Worm (Caenorhabditis elegans): Measurements from ENCODE around the gene gfat-2.

Gene gfat-2

DNA sequence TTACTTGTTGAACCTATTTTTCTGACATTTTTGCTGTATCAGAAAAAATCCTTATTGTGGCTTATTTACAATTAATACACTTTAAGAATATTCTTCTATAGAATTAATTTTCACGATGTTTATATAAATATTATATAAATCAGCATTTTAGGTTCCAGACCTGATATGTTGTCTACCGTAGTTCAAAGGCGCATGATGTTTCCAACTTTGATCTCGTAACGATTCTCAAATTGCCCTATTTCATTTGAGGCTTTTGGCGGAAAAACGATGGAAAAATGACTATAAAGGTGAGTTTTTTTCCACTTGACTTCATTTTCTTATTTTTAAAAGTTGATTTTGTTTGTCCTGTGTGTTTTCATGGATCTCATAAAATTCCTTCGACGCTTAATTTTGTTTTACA, at the start of gene gfat-2:
TSS of gene gfat-2 (plus strand) at position 145 of the 400 bp plus-strand sequence.
- TF ChIP-seq med-1 (GFP tag; optimal IDR thresholded peaks at IDR 0.05; ENCODE audit: insufficient read depth) (no peak), flt-1 (GFP tag; IDR thresholded peaks at IDR 0.05) (no peak), cog-1 (tag; optimal IDR thresholded peaks at IDR 0.05) (no peak), tab-1 (GFP tag; IDR thresholded peaks at IDR 0.05) (no peak), klf-2 (GFP tag; conservative IDR thresholded peaks at IDR 0.05) (no peak), T22C8.4 (GFP tag; IDR thresholded peaks at IDR 0.05) (no peak), ref-1 (GFP tag; conservative IDR thresholded peaks at IDR 0.05) (no peak), ztf-23 (GFP tag; IDR thresholded peaks at IDR 0.05) (no peak), ztf-29 (GFP tag; IDR thresholded peaks at IDR 0.05) (no peak)

DNA sequence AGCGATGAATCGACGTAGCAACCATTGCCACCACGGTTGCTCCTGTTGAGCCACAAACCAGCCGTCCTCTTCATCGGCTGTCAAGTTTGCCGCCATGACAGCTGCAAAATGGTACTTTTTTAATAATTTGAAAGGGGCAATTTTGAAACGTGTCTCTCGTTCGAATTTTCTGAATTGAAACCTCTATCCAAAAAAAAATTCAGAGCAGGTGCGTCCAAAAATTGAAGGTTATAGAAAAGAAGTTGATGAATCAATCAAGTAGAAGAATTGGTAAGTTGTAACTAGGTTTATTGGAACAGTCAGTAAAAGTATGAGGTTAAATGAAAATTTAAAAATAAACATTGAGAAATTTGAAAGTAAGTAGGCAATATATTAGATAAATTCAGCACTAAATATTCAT, 48.6 kb upstream of the gfat-2 start, which contains the start of gene T01G1.4:
TSS of gene T01G1.4 (minus strand) at position 101 of the 400 bp plus-strand sequence.
- TF ChIP-seq cog-1 (tag; optimal IDR thresholded peaks at IDR 0.05) (no peak), med-1 (GFP tag; optimal IDR thresholded peaks at IDR 0.05; ENCODE audit: insufficient read depth) (no peak), flt-1 (GFP tag; IDR thresholded peaks at IDR 0.05) (no peak)

DNA sequence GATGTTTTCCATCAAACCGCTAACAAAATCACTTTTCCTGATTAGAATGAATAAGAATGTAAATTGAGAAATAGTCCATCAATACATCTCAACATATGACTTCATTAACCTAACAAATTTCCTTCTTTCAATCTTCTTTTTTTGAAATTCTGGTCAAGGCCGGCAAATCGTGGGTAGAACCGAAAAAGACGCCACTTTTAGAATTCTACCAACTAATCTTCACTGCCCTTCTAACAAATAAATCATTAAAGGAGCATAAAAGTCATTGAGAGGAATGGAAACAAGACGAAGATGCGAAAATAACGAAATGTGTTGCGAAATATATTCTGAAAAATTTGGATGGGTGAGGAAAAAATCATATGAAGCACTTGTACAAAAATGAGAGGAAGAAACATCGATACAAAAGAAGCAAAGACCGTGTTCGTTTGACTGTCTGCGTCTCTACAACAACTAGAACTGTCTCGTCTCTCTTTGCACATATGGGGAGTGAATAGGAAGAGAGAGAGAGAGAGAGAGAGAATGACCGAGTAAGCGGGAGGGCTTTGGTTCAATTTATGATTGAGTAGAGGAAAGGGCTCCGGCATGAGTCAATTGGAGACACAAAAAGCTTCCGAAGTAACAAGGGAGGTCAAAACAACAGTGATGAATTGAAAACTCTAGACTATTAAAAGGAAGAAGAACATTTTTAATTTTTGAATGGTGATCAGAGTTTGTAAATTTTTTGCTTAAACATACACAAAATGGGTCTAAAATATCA, 46.0 kb upstream of the gfat-2 start:
- no peak for TF ChIP-seq ztf-23 (GFP tag; IDR thresholded peaks at IDR 0.05)
- no peak for TF ChIP-seq cog-1 (tag; optimal IDR thresholded peaks at IDR 0.05)
- peak; percentile 57; the same call in 1 of the 2 replicates for TF ChIP-seq ztf-29 (GFP tag; IDR thresholded peaks at IDR 0.05)
- TF ChIP-seq med-1 (GFP tag; optimal IDR thresholded peaks at IDR 0.05; ENCODE audit: insufficient read depth), result no peak
- TF ChIP-seq T22C8.4 (GFP tag; IDR thresholded peaks at IDR 0.05), result no peak

DNA sequence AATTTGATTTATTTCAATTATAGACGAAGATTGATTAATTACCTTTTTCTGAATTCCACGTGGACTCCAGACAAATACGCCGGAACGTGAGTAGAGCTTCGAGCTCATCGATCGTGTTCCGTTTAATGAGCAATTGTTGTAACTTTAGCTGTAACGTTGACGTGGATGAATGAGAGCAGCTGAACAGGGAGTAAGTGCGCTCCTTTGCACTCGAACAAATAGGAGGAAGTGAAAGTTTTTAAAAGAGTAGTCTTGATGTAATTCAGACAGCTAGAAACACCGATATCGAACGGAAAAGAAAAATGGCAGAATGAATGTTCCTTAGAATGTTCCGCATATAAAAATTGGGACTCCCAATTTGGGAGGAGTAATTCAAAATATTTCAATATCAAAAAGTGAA, 38.4 kb upstream of the gfat-2 start, which contains the start of gene sec-31:
TSS of gene sec-31 (minus strand) at position 148 of the 400 bp plus-strand sequence.
- TF ChIP-seq ztf-23 (GFP tag; IDR thresholded peaks at IDR 0.05) (no peak), cog-1 (tag; optimal IDR thresholded peaks at IDR 0.05) (no peak), klf-2 (GFP tag; conservative IDR thresholded peaks at IDR 0.05) (no peak), flt-1 (GFP tag; IDR thresholded peaks at IDR 0.05) (no peak), ztf-29 (GFP tag; IDR thresholded peaks at IDR 0.05) (no peak), ref-1 (GFP tag; conservative IDR thresholded peaks at IDR 0.05) (no peak), tab-1 (GFP tag; IDR thresholded peaks at IDR 0.05) (no peak), med-1 (GFP tag; optimal IDR thresholded peaks at IDR 0.05; ENCODE audit: insufficient read depth) (no peak), T22C8.4 (GFP tag; IDR thresholded peaks at IDR 0.05) (no peak)

DNA sequence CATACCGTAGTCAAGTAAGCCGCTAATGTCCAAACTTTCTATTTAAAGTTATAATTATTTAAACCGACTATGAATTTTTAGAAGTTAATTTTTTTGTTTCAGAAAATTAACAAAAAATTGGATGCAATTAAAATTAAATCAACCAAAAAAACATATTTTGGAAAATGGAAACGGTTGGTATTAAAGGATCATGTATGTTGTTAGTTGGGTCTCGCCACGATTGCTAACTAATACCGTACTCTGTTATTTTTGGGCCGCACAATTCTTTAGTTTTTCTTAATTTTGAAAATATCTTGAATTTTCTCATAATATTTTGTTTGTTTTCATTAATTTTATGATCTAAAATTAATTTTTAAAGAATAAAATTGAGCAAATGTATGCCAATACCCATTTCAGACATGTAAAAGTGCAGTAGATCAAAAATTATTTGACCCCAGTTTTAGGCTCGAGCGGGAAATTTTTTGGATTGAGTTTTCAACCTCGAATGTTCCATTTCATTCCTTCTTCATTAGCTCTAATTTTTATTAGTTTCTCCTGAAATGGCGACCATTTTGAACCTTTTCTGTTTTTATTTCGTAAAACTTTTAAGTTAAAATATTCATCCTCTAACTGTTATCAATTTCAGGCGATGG, 37.5 kb upstream of the gfat-2 start, which contains the start of gene cbd-1:
TSS of gene cbd-1 (plus strand) at position 626 of the 632 bp plus-strand sequence.
- TF ChIP-seq ztf-29 (GFP tag; IDR thresholded peaks at IDR 0.05), result no peak
- TF ChIP-seq ztf-23 (GFP tag; IDR thresholded peaks at IDR 0.05), result no peak
- no peak for TF ChIP-seq klf-2 (GFP tag; conservative IDR thresholded peaks at IDR 0.05)
- no peak for TF ChIP-seq ref-1 (GFP tag; conservative IDR thresholded peaks at IDR 0.05)
- TF ChIP-seq tab-1 (GFP tag; IDR thresholded peaks at IDR 0.05), result no peak
- no peak for TF ChIP-seq T22C8.4 (GFP tag; IDR thresholded peaks at IDR 0.05)
- no peak for TF ChIP-seq flt-1 (GFP tag; IDR thresholded peaks at IDR 0.05)
- no peak for TF ChIP-seq cog-1 (tag; optimal IDR thresholded peaks at IDR 0.05)
- TF ChIP-seq med-1 (GFP tag; optimal IDR thresholded peaks at IDR 0.05; ENCODE audit: insufficient read depth), result no peak

DNA sequence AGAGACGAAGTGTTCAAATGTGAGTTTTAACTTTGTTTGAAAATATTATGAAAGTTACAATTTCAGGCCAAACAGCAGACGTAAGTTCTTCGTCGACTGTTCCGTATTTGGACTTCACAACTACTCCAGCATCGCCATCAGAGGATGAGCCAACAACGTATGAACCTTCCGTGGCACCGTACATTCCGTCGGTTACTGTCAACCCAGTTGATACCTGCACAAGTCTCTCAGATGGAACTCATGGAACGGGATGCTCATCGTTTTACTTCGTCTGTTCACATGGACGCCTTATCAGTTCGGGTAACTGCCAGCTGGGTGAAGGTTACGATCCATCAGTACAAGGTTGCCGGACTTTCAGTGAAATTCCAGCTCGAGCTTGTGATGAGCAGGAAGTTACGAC, 34.3 kb upstream of the gfat-2 start:
- TF ChIP-seq cog-1 (tag; optimal IDR thresholded peaks at IDR 0.05) (no peak), flt-1 (GFP tag; IDR thresholded peaks at IDR 0.05) (no peak), ref-1 (GFP tag; conservative IDR thresholded peaks at IDR 0.05) (no peak), klf-2 (GFP tag; conservative IDR thresholded peaks at IDR 0.05) (no peak), ztf-29 (GFP tag; IDR thresholded peaks at IDR 0.05) (no peak), T22C8.4 (GFP tag; IDR thresholded peaks at IDR 0.05) (no peak), tab-1 (GFP tag; IDR thresholded peaks at IDR 0.05) (no peak), ztf-23 (GFP tag; IDR thresholded peaks at IDR 0.05) (no peak)

DNA sequence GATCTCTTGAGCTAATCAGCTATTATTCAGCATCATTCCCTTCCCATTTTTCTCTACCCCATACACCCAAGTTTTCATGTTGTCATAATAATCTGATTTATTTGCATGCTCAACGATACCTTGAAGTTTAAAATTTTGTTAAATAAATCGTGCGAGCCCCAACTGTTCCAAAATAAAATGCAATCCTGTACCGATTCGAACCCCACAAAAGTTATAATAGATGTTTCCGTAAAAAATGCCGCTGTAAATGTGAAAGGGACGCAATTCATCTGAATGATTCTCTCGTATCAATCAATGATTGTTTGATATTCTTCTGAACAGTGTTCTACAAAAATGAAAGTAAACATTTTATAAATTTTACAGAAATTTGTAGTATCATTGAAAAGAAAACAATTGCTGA, 32.6 kb upstream of the gfat-2 start:
- TF ChIP-seq ztf-23 (GFP tag; IDR thresholded peaks at IDR 0.05) (no peak), med-1 (GFP tag; optimal IDR thresholded peaks at IDR 0.05; ENCODE audit: insufficient read depth) (no peak), ztf-29 (GFP tag; IDR thresholded peaks at IDR 0.05) (no peak), T22C8.4 (GFP tag; IDR thresholded peaks at IDR 0.05) (no peak), klf-2 (GFP tag; conservative IDR thresholded peaks at IDR 0.05) (no peak), tab-1 (GFP tag; IDR thresholded peaks at IDR 0.05) (no peak), ref-1 (GFP tag; conservative IDR thresholded peaks at IDR 0.05) (no peak), cog-1 (tag; optimal IDR thresholded peaks at IDR 0.05) (no peak), flt-1 (GFP tag; IDR thresholded peaks at IDR 0.05) (no peak)

DNA sequence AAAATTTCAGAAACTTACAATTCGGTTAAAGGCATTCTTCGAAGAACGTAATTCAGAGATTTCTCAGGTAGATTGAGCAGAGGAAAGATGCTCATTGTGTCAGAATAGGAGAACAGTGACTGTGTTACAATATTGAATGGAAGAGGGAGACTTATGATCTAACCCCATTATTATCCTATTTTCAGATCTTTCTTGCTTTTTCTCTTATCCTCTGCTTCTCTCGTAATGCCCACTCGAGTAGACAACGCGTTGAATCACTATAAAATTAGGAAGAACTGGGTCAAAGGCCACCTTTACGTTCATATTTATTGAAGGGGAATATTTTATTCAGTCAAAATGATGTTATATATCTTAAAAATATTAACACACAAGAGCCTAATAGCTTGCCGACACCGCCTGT, 30.8 kb upstream of the gfat-2 start, which contains the start of gene fbxb-76:
TSS of gene fbxb-76 (minus strand) at position 101 of the 400 bp plus-strand sequence.
- TF ChIP-seq klf-2 (GFP tag; conservative IDR thresholded peaks at IDR 0.05) (no peak), flt-1 (GFP tag; IDR thresholded peaks at IDR 0.05) (no peak), tab-1 (GFP tag; IDR thresholded peaks at IDR 0.05) (no peak), ref-1 (GFP tag; conservative IDR thresholded peaks at IDR 0.05) (no peak), med-1 (GFP tag; optimal IDR thresholded peaks at IDR 0.05; ENCODE audit: insufficient read depth) (no peak), cog-1 (tag; optimal IDR thresholded peaks at IDR 0.05) (no peak), T22C8.4 (GFP tag; IDR thresholded peaks at IDR 0.05) (no peak), ztf-23 (GFP tag; IDR thresholded peaks at IDR 0.05) (no peak), ztf-29 (GFP tag; IDR thresholded peaks at IDR 0.05) (no peak)

DNA sequence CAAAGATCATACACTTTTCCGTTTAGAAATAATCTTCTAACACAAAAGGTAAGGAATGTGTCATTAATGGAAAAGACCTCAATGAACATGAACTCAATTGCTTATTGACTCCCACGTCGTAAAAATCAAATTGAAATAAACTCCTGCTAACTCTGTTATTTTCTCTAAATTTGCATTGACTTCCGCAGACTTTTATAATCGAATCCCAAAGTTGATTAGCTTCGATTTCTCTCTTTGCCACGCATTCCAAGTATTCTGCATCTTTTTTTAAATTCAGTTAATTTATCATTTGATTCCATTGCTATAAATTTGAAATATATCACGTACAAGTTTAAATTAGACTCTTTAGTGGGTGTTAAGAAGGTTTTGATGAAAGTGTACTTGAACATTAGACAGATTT, 21.3 kb upstream of the gfat-2 start:
- TF ChIP-seq klf-2 (GFP tag; conservative IDR thresholded peaks at IDR 0.05) (no peak), ztf-29 (GFP tag; IDR thresholded peaks at IDR 0.05) (no peak), cog-1 (tag; optimal IDR thresholded peaks at IDR 0.05) (no peak), ref-1 (GFP tag; conservative IDR thresholded peaks at IDR 0.05) (no peak), flt-1 (GFP tag; IDR thresholded peaks at IDR 0.05) (no peak), tab-1 (GFP tag; IDR thresholded peaks at IDR 0.05) (no peak), med-1 (GFP tag; optimal IDR thresholded peaks at IDR 0.05; ENCODE audit: insufficient read depth) (no peak), ztf-23 (GFP tag; IDR thresholded peaks at IDR 0.05) (no peak), T22C8.4 (GFP tag; IDR thresholded peaks at IDR 0.05) (no peak)
